Fruit fly (Drosophila melanogaster) whole organism, embryonic: ENCODE measurements around the gene CG31636.
A peak's percentile ranks its signal among the peaks of the same experiment; 100 is the strongest.

Source experiments
- BtbVII ChIP-seq: fragments of 200-800 bp; sonication (Bioruptor generic); optimal IDR thresholded peaks from 3 replicates; lab custom pipeline; 2017; ENCODE audit warnings: missing biosample characterization, mild to moderate bottlenecking, missing genetic modification characterization
- Bteb2 ChIP-seq: fragments of 200-800 bp; sonication (Bioruptor generic); optimal IDR thresholded peaks from 2 replicates; lab custom pipeline; 2016; ENCODE audit warnings: missing biosample characterization, missing genetic modification characterization
- CG10543 ChIP-seq: fragments of 200-800 bp; sonication (Bioruptor generic); optimal IDR thresholded peaks from 3 replicates; lab custom pipeline; 2017; ENCODE audit warnings: missing biosample characterization, mild to moderate bottlenecking, missing genetic modification characterization, moderate library complexity
- CG1233 ChIP-seq: fragments of 200-800 bp; sonication (Bioruptor generic); optimal IDR thresholded peaks from 4 replicates; lab custom pipeline; 2018; ENCODE audit warnings: missing biosample characterization, mild to moderate bottlenecking, missing genetic modification characterization
- CG12744 ChIP-seq: fragments of 200-800 bp; sonication (Bioruptor generic); optimal IDR thresholded peaks from 2 replicates; lab custom pipeline; 2016; ENCODE audit warnings: missing biosample characterization, missing genetic modification characterization
- CG12769 ChIP-seq: fragments of 200-800 bp; sonication (Bioruptor generic); optimal IDR thresholded peaks from 2 replicates; lab custom pipeline; 2019; ENCODE audit warnings: missing biosample characterization, mild to moderate bottlenecking, missing genetic modification characterization, moderate library complexity
- CG14441 ChIP-seq: fragments of 200-800 bp; sonication (Bioruptor generic); IDR thresholded peaks from 2 replicates; pipeline ENCODE4 v1.3.6; 2022; ENCODE audit warnings: missing biosample characterization, missing genetic modification characterization
- CG15696 ChIP-seq: fragments of 200-800 bp; sonication (Bioruptor generic); optimal IDR thresholded peaks from 2 replicates; lab custom pipeline; 2019; ENCODE audit warnings: missing biosample characterization, mild to moderate bottlenecking, missing genetic modification characterization, moderate library complexity
- CG16815 ChIP-seq: fragments of 200-800 bp; sonication (Bioruptor generic); optimal IDR thresholded peaks from 3 replicates; lab custom pipeline; 2017; ENCODE audit warnings: missing biosample characterization, mild to moderate bottlenecking, missing genetic modification characterization
- CG17186 ChIP-seq: fragments of 200-800 bp; sonication (Bioruptor generic); optimal IDR thresholded peaks from 3 replicates; lab custom pipeline; 2017; ENCODE audit warnings: missing biosample characterization, missing genetic modification reagents, missing genetic modification characterization
- CG17359 ChIP-seq: fragments of 200-800 bp; sonication (Bioruptor generic); optimal IDR thresholded peaks from 3 replicates; lab custom pipeline; 2018; ENCODE audit warnings: missing biosample characterization, mild to moderate bottlenecking, missing genetic modification characterization, moderate library complexity
- CG1792 ChIP-seq: fragments of 200-800 bp; sonication (Bioruptor generic); optimal IDR thresholded peaks from 2 replicates; lab custom pipeline; 2016; ENCODE audit warnings: missing biosample characterization, missing genetic modification characterization
- CG2120 ChIP-seq: fragments of 200-800 bp; sonication (Bioruptor generic); optimal IDR thresholded peaks from 3 replicates; lab custom pipeline; 2016; ENCODE audit warnings: missing biosample characterization, missing genetic modification characterization
- CG2712 ChIP-seq: fragments of 200-800 bp; optimal IDR thresholded peaks from 3 replicates; lab custom pipeline; 2019; ENCODE audit warnings: missing biosample characterization, mild to moderate bottlenecking, missing genetic modification characterization, moderate library complexity
- CG30020 ChIP-seq: fragments of 200-800 bp; optimal IDR thresholded peaks from 2 replicates; lab custom pipeline; 2019; ENCODE audit warnings: missing biosample characterization, mild to moderate bottlenecking, missing genetic modification characterization, moderate library complexity
- CG31224 ChIP-seq: fragments of 200-800 bp; sonication (Bioruptor generic); IDR thresholded peaks from 2 replicates; pipeline ENCODE4 v1.3.6; 2022; ENCODE audit warnings: missing biosample characterization, missing genetic modification characterization
- CG33213 ChIP-seq: fragments of 200-800 bp; sonication (Bioruptor generic); optimal IDR thresholded peaks from 3 replicates; lab custom pipeline; 2016; ENCODE audit warnings: missing biosample characterization, missing genetic modification characterization
- CG4404 ChIP-seq: fragments of 200-800 bp; sonication (Bioruptor generic); IDR thresholded peaks from 2 replicates; pipeline ENCODE4 v1.3.6; 2022; ENCODE audit warnings: missing biosample characterization, missing genetic modification characterization
- CG7357 ChIP-seq: fragments of 200-800 bp; sonication (Bioruptor generic); IDR thresholded peaks from 3 replicates; pipeline ENCODE4 v1.3.6; 2022; ENCODE audit warnings: missing biosample characterization, missing genetic modification characterization
- CG7745 ChIP-seq: fragments of 200-800 bp; sonication (Bioruptor generic); optimal IDR thresholded peaks from 2 replicates; lab custom pipeline; 2018; ENCODE audit warnings: missing biosample characterization, mild to moderate bottlenecking, missing genetic modification characterization, moderate library complexity
- CG7839 ChIP-seq: fragments of 200-800 bp; sonication (Bioruptor generic); optimal IDR thresholded peaks from 3 replicates; lab custom pipeline; 2018; ENCODE audit warnings: missing biosample characterization, mild to moderate bottlenecking, missing genetic modification characterization, moderate library complexity
- CG8281 ChIP-seq: fragments of 200-800 bp; sonication (Bioruptor generic); optimal IDR thresholded peaks from 2 replicates; lab custom pipeline; 2018; ENCODE audit warnings: missing biosample characterization, mild to moderate bottlenecking, missing genetic modification characterization, moderate library complexity
- CG9437 ChIP-seq: fragments of 200-800 bp; sonication (Bioruptor generic); optimal IDR thresholded peaks from 2 replicates; lab custom pipeline; 2018; ENCODE audit warnings: missing biosample characterization, mild to moderate bottlenecking, missing genetic modification characterization
- D19B ChIP-seq: fragments of 200-800 bp; sonication (Bioruptor generic); optimal IDR thresholded peaks from 2 replicates; lab custom pipeline; 2017; ENCODE audit warnings: missing biosample characterization, mild to moderate bottlenecking, missing genetic modification characterization
- Hr51 ChIP-seq, 2 experiments: fragments of 200-800 bp; sonication (Bioruptor generic); optimal IDR thresholded peaks; 2 replicates in 1 of 2; 3 replicates in 1 of 2; lab custom pipeline; 2016 to 2018; ENCODE audit warnings: missing biosample characterization in 2 of 2, missing genetic modification characterization in 2 of 2, mild to moderate bottlenecking in 1 of 2, moderate library complexity in 1 of 2
- MTF-1 ChIP-seq: fragments of 200-800 bp; sonication (Bioruptor generic); optimal IDR thresholded peaks from 2 replicates; lab custom pipeline; 2018; ENCODE audit warnings: missing biosample characterization, mild to moderate bottlenecking, missing genetic modification characterization, borderline replicate concordance
- Ssrp ChIP-seq: fragments of 200-800 bp; sonication (Bioruptor generic); optimal IDR thresholded peaks from 2 replicates; lab custom pipeline; 2018; ENCODE audit warnings: missing biosample characterization, mild to moderate bottlenecking, missing genetic modification characterization, moderate library complexity
- amos ChIP-seq: fragments of 200-800 bp; sonication (Bioruptor generic); IDR thresholded peaks from 2 replicates; pipeline ENCODE4 v1.3.6; 2022; ENCODE audit warnings: missing biosample characterization, missing genetic modification characterization; ENCODE audit not compliant: partially characterized antibody
- ap ChIP-seq: fragments of 200-800 bp; sonication (Bioruptor generic); IDR thresholded peaks from 2 replicates; pipeline ENCODE4 v1.3.6; 2022; ENCODE audit warnings: missing biosample characterization, missing genetic modification characterization
- bsh ChIP-seq, 2 experiments: fragments of 200-800 bp; sonication (Bioruptor generic); optimal IDR thresholded peaks; 2 replicates each; lab custom pipeline; 2017 to 2018; ENCODE audit warnings: mild to moderate bottlenecking in 2 of 2, missing biosample characterization in 2 of 2, missing genetic modification characterization in 2 of 2, moderate library complexity in 1 of 2
- btn ChIP-seq: fragments of 200-800 bp; sonication (Bioruptor generic); optimal IDR thresholded peaks from 2 replicates; lab custom pipeline; 2016; ENCODE audit warnings: missing biosample characterization, missing genetic modification characterization
- danr ChIP-seq: fragments of 200-800 bp; sonication (Bioruptor generic); IDR thresholded peaks from 2 replicates; pipeline ENCODE4 v1.3.6; 2022; ENCODE audit warnings: missing biosample characterization, missing genetic modification characterization
- dmrt99B ChIP-seq: fragments of 200-800 bp; sonication (Bioruptor generic); optimal IDR thresholded peaks from 2 replicates; lab custom pipeline; 2018; ENCODE audit warnings: missing biosample characterization, mild to moderate bottlenecking, missing genetic modification characterization, moderate library complexity
- fd3F ChIP-seq: fragments of 200-800 bp; sonication (Bioruptor generic); optimal IDR thresholded peaks from 2 replicates; lab custom pipeline; 2018; ENCODE audit warnings: missing biosample characterization, mild to moderate bottlenecking, missing genetic modification characterization, moderate library complexity
- gro ChIP-seq: fragments of 200-800 bp; sonication (Bioruptor generic); optimal IDR thresholded peaks from 2 replicates; lab custom pipeline; 2016; ENCODE audit warnings: missing biosample characterization, missing genetic modification characterization
- gsb ChIP-seq: fragments of 200-800 bp; sonication (Bioruptor generic); IDR thresholded peaks from 2 replicates; pipeline ENCODE4 v1.3.6; 2022; ENCODE audit warnings: missing biosample characterization, missing genetic modification characterization
- klu ChIP-seq: fragments of 200-800 bp; sonication (Bioruptor generic); IDR thresholded peaks from 2 replicates; pipeline ENCODE4 v1.3.6; 2022; ENCODE audit warnings: missing biosample characterization, missing genetic modification characterization
- lab ChIP-seq: fragments of 200-800 bp; sonication (Bioruptor generic); optimal IDR thresholded peaks from 3 replicates; lab custom pipeline; 2017; ENCODE audit warnings: missing biosample characterization, missing genetic modification characterization, mild to moderate bottlenecking, moderate library complexity, missing genetic modification reagents
- maf-S ChIP-seq: fragments of 200-800 bp; sonication (Bioruptor generic); optimal IDR thresholded peaks from 2 replicates; lab custom pipeline; 2016; ENCODE audit warnings: missing biosample characterization, missing genetic modification characterization
- onecut ChIP-seq: fragments of 200-800 bp; sonication (Bioruptor generic); IDR thresholded peaks from 2 replicates; pipeline ENCODE4 v1.3.6; 2022; ENCODE audit warnings: missing biosample characterization, missing genetic modification characterization
- pnt ChIP-seq: fragments of 200-800 bp; sonication (Bioruptor generic); optimal IDR thresholded peaks from 3 replicates; lab custom pipeline; 2016; ENCODE audit warnings: missing biosample characterization, missing genetic modification characterization
- pros ChIP-seq: fragments of 200-800 bp; sonication (Bioruptor generic); optimal IDR thresholded peaks from 3 replicates; lab custom pipeline; 2019; ENCODE audit warnings: missing biosample characterization, mild to moderate bottlenecking, missing genetic modification characterization, moderate library complexity
- schlank ChIP-seq: fragments of 200-800 bp; sonication (Bioruptor generic); optimal IDR thresholded peaks from 2 replicates; lab custom pipeline; 2018; ENCODE audit warnings: missing biosample characterization, mild to moderate bottlenecking, missing genetic modification characterization
- sima ChIP-seq: fragments of 200-800 bp; sonication (Bioruptor generic); optimal IDR thresholded peaks from 2 replicates; lab custom pipeline; 2016; ENCODE audit warnings: missing biosample characterization, missing genetic modification characterization
- tna ChIP-seq: fragments of 200-800 bp; sonication (Bioruptor generic); IDR thresholded peaks from 2 replicates; pipeline ENCODE4 v1.3.6; 2022; ENCODE audit warnings: missing biosample characterization, missing genetic modification characterization; ENCODE audit not compliant: partially characterized antibody
- tx ChIP-seq: fragments of 200-800 bp; sonication (Bioruptor generic); optimal IDR thresholded peaks from 2 replicates; lab custom pipeline; 2016; ENCODE audit warnings: missing biosample characterization, missing genetic modification characterization
- zen ChIP-seq: fragments of 200-800 bp; sonication (Bioruptor generic); optimal IDR thresholded peaks from 3 replicates; lab custom pipeline; 2018; ENCODE audit warnings: missing biosample characterization, mild to moderate bottlenecking, missing genetic modification characterization, moderate library complexity
- zfh2 ChIP-seq: fragments of 200-800 bp; sonication (Bioruptor generic); optimal IDR thresholded peaks from 2 replicates; lab custom pipeline; 2016; ENCODE audit warnings: missing biosample characterization, missing genetic modification characterization

CG31636 gene

DNA sequence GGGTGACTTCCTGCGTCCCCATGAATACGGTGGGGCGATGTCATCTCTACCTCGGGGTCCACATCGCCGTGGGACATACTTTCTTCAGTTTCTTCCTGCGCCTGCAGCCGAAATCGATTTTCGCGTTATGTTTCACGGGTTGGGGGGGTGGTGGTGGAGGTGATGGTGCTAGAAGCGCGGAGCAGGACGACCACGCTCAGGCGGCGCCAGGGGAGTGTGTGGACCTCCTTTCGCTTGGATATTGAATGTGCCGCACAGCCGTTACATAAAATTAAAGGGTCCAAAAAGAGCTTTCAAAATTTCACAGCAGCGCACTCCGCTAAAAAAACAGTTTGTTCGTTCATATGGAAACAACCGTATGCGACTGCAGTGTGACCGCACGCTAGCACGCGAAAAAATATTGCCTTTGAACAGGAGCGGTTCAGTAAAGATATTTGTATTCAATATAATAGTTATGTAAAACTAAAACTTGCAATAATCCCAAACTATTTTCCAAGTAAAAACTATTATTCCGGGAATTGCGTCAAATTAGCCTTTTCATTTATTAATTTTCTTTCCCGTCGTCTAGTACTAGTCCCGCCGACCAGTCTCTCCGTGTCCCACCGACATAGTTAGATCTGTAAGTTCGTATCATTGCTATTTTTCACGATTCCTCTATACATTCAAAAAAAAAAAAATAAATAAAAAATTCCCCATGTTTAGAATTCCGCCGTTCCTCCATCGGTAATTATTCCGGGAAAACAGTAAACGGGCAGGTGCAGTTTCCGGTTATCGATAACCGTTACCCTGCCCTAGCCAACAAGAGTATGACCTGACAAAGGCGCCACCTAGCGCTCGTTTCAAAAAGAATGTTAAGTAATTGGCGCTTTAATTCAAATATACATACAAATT is 26.3 kb upstream of the CG31636 start, which contains the start of gene Nhe3 (continued):
- TF ChIP-seq btn (GFP tag; lab: Kevin White, UChicago) (peak; percentile 48), bsh (GFP tag; optimal IDR thresholded peaks at IDR 0.05; lab: Kevin White, UChicago) (peak; percentile 35 to 76), CG12744 (GFP tag; lab: Kevin White, UChicago) (peak; percentile 71), schlank (tag; lab: Kevin White, UChicago) (peak; percentile 43), Ssrp (tag; lab: Kevin White, UChicago) (peak; percentile 84), CG8281 (tag; lab: Kevin White, UChicago) (peak; percentile 38), CG7357 (GFP tag; lab: Robert Waterston, UW) (peak; percentile 70; the same call in 2 of the 3 replicates), pnt (GFP tag; lab: Kevin White, UChicago) (peak; percentile 57), CG17359 (tag; lab: Kevin White, UChicago) (peak; percentile 73), CG30020 (tag; lab: Kevin White, UChicago) (peak; percentile 74), maf-S (peak; percentile 59), amos (GFP tag; lab: Robert Waterston, UW) (peak; percentile 42), CG1792 (peak; percentile 59), BtbVII (peak; percentile 48), lab (no peak), fd3F (peak; percentile 76), CG10543 (GFP tag; lab: Kevin White, UChicago) (peak; percentile 75), CG15696 (tag; lab: Kevin White, UChicago) (peak; percentile 72), onecut (peak; percentile 92), CG2120 (peak; percentile 95), tx (GFP tag; lab: Kevin White, UChicago) (peak; percentile 85), sima (GFP tag; lab: Kevin White, UChicago) (no peak), Hr51 (GFP tag; optimal IDR thresholded peaks at IDR 0.05; lab: Kevin White, UChicago) (peak; percentile 32 to 82), CG1233 (GFP tag; lab: Kevin White, UChicago) (peak; percentile 73), zen (tag; lab: Kevin White, UChicago) (peak; percentile 68), CG7745 (no peak), MTF-1 (GFP tag; lab: Kevin White, UChicago) (peak; percentile 14), zfh2 (GFP tag; lab: Kevin White, UChicago) (peak; percentile 84), danr (GFP tag; lab: Robert Waterston, UW) (peak; percentile 46; the same call in 1 of the 2 replicates), CG2712 (tag; lab: Kevin White, UChicago) (peak; percentile 82), gsb (peak; percentile 60), CG14441 (GFP tag; lab: Robert Waterston, UW) (peak; percentile 86), CG31224 (GFP tag; lab: Robert Waterston, UW) (peak; percentile 63), klu (peak; percentile 74), CG33213 (GFP tag; lab: Kevin White, UChicago) (peak; percentile 42), CG9437 (GFP tag; lab: Kevin White, UChicago) (peak; percentile 54), dmrt99B (tag; lab: Kevin White, UChicago) (no peak), Bteb2 (GFP tag; lab: Kevin White, UChicago) (peak; percentile 81), CG12769 (peak; percentile 75), CG4404 (GFP tag; lab: Robert Waterston, UW) (peak; percentile 76), gro (GFP tag; lab: Kevin White, UChicago) (peak; percentile 41), D19B (peak; percentile 65), CG17186 (GFP tag; lab: Kevin White, UChicago) (peak; percentile 30), pros (no peak), ap (GFP tag; lab: Robert Waterston, UW) (peak; percentile 70), tna (GFP tag; lab: Robert Waterston, UW) (no peak), CG7839 (peak; percentile 85), CG16815 (GFP tag; lab: Kevin White, UChicago) (peak; percentile 74)
